Worm (Caenorhabditis elegans) whole organism, L2 larva: ENCODE data around the gene E02C12.12.

ENCODE experiments used
- C34F6.9 ChIP-seq: fragments of 150-350 bp; optimal IDR thresholded peaks from 2 replicates; lab custom pipeline; 2014; ENCODE audit warnings: missing biosample characterization, missing genetic modification characterization
- F13H6.1 ChIP-seq: sonication (generic microtip); optimal IDR thresholded peaks from 2 replicates; lab custom pipeline; 2016; ENCODE audit warnings: missing genetic modification characterization, missing compliant biosample characterization
- Y55F3AM.14 ChIP-seq: fragments of 200-800 bp; sonication (Bioruptor generic); optimal IDR thresholded peaks from 2 replicates; lab custom pipeline; 2018; ENCODE audit warnings: mild to moderate bottlenecking, missing genetic modification characterization, missing compliant biosample characterization
- alr-1 ChIP-seq: fragments of 150-350 bp; optimal IDR thresholded peaks from 2 replicates; lab custom pipeline; 2014; ENCODE audit warnings: missing biosample characterization, missing genetic modification characterization
- aly-2 ChIP-seq: fragments of 150-350 bp; optimal IDR thresholded peaks from 2 replicates; lab custom pipeline; 2014; ENCODE audit warnings: missing biosample characterization, missing genetic modification characterization
- ceh-82 ChIP-seq: fragments of 150-350 bp; optimal IDR thresholded peaks from 2 replicates; lab custom pipeline; 2014; ENCODE audit warnings: missing biosample characterization, missing genetic modification characterization
- crh-2 ChIP-seq: sonication (generic microtip); optimal IDR thresholded peaks from 2 replicates; lab custom pipeline; 2017; ENCODE audit warnings: missing biosample characterization, missing genetic modification characterization
- dmd-4 ChIP-seq: sonication (generic microtip); optimal IDR thresholded peaks from 2 replicates; lab custom pipeline; 2017; ENCODE audit warnings: missing biosample characterization, missing genetic modification characterization
- egl-27 ChIP-seq: sonication (generic microtip); optimal IDR thresholded peaks from 3 replicates; lab custom pipeline; 2017; ENCODE audit warnings: missing biosample characterization, missing genetic modification reagents, missing genetic modification characterization
- elt-1 ChIP-seq: fragments of 150-350 bp; optimal IDR thresholded peaks from 2 replicates; lab custom pipeline; 2014; ENCODE audit warnings: missing biosample characterization, missing genetic modification characterization
- fos-1 ChIP-seq: fragments of 150-350 bp; optimal IDR thresholded peaks from 2 replicates; lab custom pipeline; 2014; ENCODE audit warnings: missing biosample characterization, missing genetic modification characterization
- gmeb-1 ChIP-seq: fragments of 150-350 bp; optimal IDR thresholded peaks from 2 replicates; lab custom pipeline; 2014; ENCODE audit warnings: missing biosample characterization, missing genetic modification characterization
- lin-11 ChIP-seq: fragments of 150-350 bp; sonication (generic microtip); optimal IDR thresholded peaks from 2 replicates; lab custom pipeline; 2014; ENCODE audit warnings: missing biosample characterization, missing genetic modification characterization, inconsistent platforms, mixed read lengths
- lin-13 ChIP-seq: fragments of 150-350 bp; optimal IDR thresholded peaks from 2 replicates; lab custom pipeline; 2014; ENCODE audit warnings: missing biosample characterization, missing genetic modification reagents, missing genetic modification characterization
- lin-39 ChIP-seq: fragments of 150-350 bp; optimal IDR thresholded peaks from 2 replicates; lab custom pipeline; 2014; ENCODE audit warnings: missing biosample characterization, missing genetic modification reagents, missing genetic modification characterization
- lsy-2 ChIP-seq, 2 experiments: fragments of 150-350 bp in 1 of 2; sonication (generic microtip) in 1 of 2; optimal IDR thresholded peaks; 2 replicates each; lab custom pipeline; 2014 to 2017; ENCODE audit warnings: missing biosample characterization in 2 of 2, missing genetic modification characterization in 2 of 2
- mdl-1 ChIP-seq, 2 experiments: fragments of 150-350 bp in 1 of 2; sonication (generic microtip) in 1 of 2; optimal IDR thresholded peaks; 2 replicates each; lab custom pipeline; 2017; ENCODE audit warnings: missing biosample characterization in 2 of 2, missing genetic modification characterization in 2 of 2
- nhr-10 ChIP-seq: sonication (generic microtip); optimal IDR thresholded peaks from 2 replicates; lab custom pipeline; 2017; ENCODE audit warnings: missing biosample characterization, missing genetic modification characterization
- nhr-11 ChIP-seq: fragments of 150-350 bp; optimal IDR thresholded peaks from 2 replicates; lab custom pipeline; 2014; ENCODE audit warnings: missing biosample characterization, missing genetic modification characterization
- nhr-12 ChIP-seq: fragments of 150-350 bp; optimal IDR thresholded peaks from 2 replicates; lab custom pipeline; 2014; ENCODE audit warnings: missing biosample characterization, missing genetic modification characterization
- nhr-129 ChIP-seq: fragments of 150-350 bp; optimal IDR thresholded peaks from 2 replicates; lab custom pipeline; 2014; ENCODE audit warnings: missing biosample characterization, missing genetic modification characterization
- nhr-21 ChIP-seq: fragments of 150-350 bp; optimal IDR thresholded peaks from 2 replicates; lab custom pipeline; 2014; ENCODE audit warnings: missing biosample characterization, missing genetic modification characterization
- nhr-23 ChIP-seq: fragments of 150-350 bp; optimal IDR thresholded peaks from 2 replicates; lab custom pipeline; 2014; ENCODE audit warnings: missing biosample characterization, missing genetic modification reagents, missing genetic modification characterization
- nhr-237 ChIP-seq: fragments of 150-350 bp; optimal IDR thresholded peaks from 2 replicates; lab custom pipeline; 2014; ENCODE audit warnings: missing biosample characterization, missing genetic modification characterization
- nhr-25 ChIP-seq: fragments of 150-350 bp; sonication (generic microtip); optimal IDR thresholded peaks from 3 replicates; lab custom pipeline; 2014; ENCODE audit warnings: missing biosample characterization, missing genetic modification characterization
- nhr-77 ChIP-seq: fragments of 150-350 bp; optimal IDR thresholded peaks from 2 replicates; lab custom pipeline; 2014; ENCODE audit warnings: missing biosample characterization, missing genetic modification characterization
- peb-1 ChIP-seq: fragments of 150-350 bp; optimal IDR thresholded peaks from 2 replicates; lab custom pipeline; 2014; ENCODE audit warnings: missing biosample characterization, missing genetic modification characterization
- sem-4 ChIP-seq: fragments of 150-350 bp; optimal IDR thresholded peaks from 2 replicates; lab custom pipeline; 2014; ENCODE audit warnings: missing biosample characterization, missing genetic modification reagents, missing genetic modification characterization
- skn-1 ChIP-seq: sonication (generic microtip); optimal IDR thresholded peaks from 2 replicates; lab custom pipeline; 2017; ENCODE audit warnings: missing biosample characterization, missing genetic modification characterization
- sma-9 ChIP-seq, 2 experiments: fragments of 150-350 bp in 1 of 2; sonication (generic microtip) in 1 of 2; optimal IDR thresholded peaks; 2 replicates each; lab custom pipeline; 2014 to 2016; ENCODE audit warnings: missing genetic modification characterization in 2 of 2, mild to moderate bottlenecking in 1 of 2, missing biosample characterization in 1 of 2, missing compliant biosample characterization in 1 of 2, missing genetic modification reagents in 1 of 2, moderate library complexity in 1 of 2
- unc-39 ChIP-seq: fragments of 150-350 bp; optimal IDR thresholded peaks from 2 replicates; lab custom pipeline; 2014; ENCODE audit warnings: missing biosample characterization, missing genetic modification characterization
- unc-55 ChIP-seq: fragments of 150-350 bp; sonication (generic microtip); optimal IDR thresholded peaks from 3 replicates; lab custom pipeline; 2014; ENCODE audit warnings: missing biosample characterization, missing genetic modification reagents, missing genetic modification characterization
- unc-62 ChIP-seq: fragments of 150-350 bp; optimal IDR thresholded peaks from 2 replicates; lab custom pipeline; 2014; ENCODE audit warnings: missing biosample characterization, missing genetic modification reagents, missing genetic modification characterization
- zag-1 ChIP-seq: fragments of 150-350 bp; optimal IDR thresholded peaks from 2 replicates; lab custom pipeline; 2014; ENCODE audit warnings: missing biosample characterization, missing genetic modification characterization
- ztf-1 ChIP-seq: fragments of 200-800 bp; sonication (Bioruptor generic); conservative IDR thresholded peaks from 2 replicates; pipeline ENCODE4 v1.3.6; 2022; ENCODE audit warnings: missing genetic modification characterization, missing compliant biosample characterization

Gene E02C12.12

ce11 chrV:9381846-9382363 is at the start of gene E02C12.12:
E02C12.12 (minus strand) TSS chrV:9382313.
- no peak for TF ChIP-seq nhr-10 (tag; lab: Kevin White, UChicago)
- no peak for TF ChIP-seq crh-2 (tag; lab: Kevin White, UChicago)
- TF ChIP-seq aly-2, result no peak
- TF ChIP-seq unc-55 (GFP tag; lab: Kevin White, UChicago), result no peak
- no peak for TF ChIP-seq lin-39 (tag; lab: Kevin White, UChicago)
- no peak for TF ChIP-seq unc-39 (tag; lab: Kevin White, UChicago)
- TF ChIP-seq lin-13 (GFP tag; lab: Kevin White, UChicago), result no peak
- TF ChIP-seq egl-27, result no peak
- no peak for TF ChIP-seq peb-1 (tag; lab: Kevin White, UChicago)
- no peak for TF ChIP-seq gmeb-1 (tag; lab: Kevin White, UChicago)
- no peak for TF ChIP-seq fos-1 (tag; lab: Kevin White, UChicago)
- TF ChIP-seq Y55F3AM.14 (GFP tag; lab: Kevin White, UChicago), result no peak
- TF ChIP-seq elt-1 (tag; lab: Kevin White, UChicago), result no peak
- TF ChIP-seq nhr-237 (tag; lab: Kevin White, UChicago), result no peak
- no peak for TF ChIP-seq zag-1 (tag; lab: Kevin White, UChicago)
- TF ChIP-seq unc-62 (GFP tag; lab: Kevin White, UChicago), result no peak
- no peak for TF ChIP-seq nhr-25
- no peak for TF ChIP-seq lin-11 (tag; lab: Kevin White, UChicago)

ce11 chrV:9427075-9427474 is 45.0 kb upstream of the E02C12.12 start, which contains the start of gene F36D4.6:
F36D4.6 (minus strand) TSS chrV:9427175.
- TF ChIP-seq sem-4 (tag; lab: Kevin White, UChicago), result no peak
- no peak for TF ChIP-seq sma-9 (GFP tag; optimal IDR thresholded peaks at IDR 0.05; lab: Kevin White, UChicago)
- no peak for TF ChIP-seq sma-9 (tag; optimal IDR thresholded peaks at IDR 0.05; lab: Kevin White, UChicago)

ce11 chrV:9425593-9425992 is 43.5 kb upstream of the E02C12.12 start, which contains the start of gene F36D4.5:
F36D4.5 (minus strand) TSS chrV:9425817.
- TF ChIP-seq elt-1 (tag; lab: Kevin White, UChicago) (no peak), nhr-77 (no peak), alr-1 (tag; lab: Kevin White, UChicago) (no peak), nhr-25 (peak; percentile 2), unc-55 (GFP tag; lab: Kevin White, UChicago) (peak; percentile 38), nhr-129 (tag; lab: Kevin White, UChicago) (peak; percentile 14), sma-9 (GFP tag; optimal IDR thresholded peaks at IDR 0.05; lab: Kevin White, UChicago) (peak; percentile 39), sma-9 (tag; optimal IDR thresholded peaks at IDR 0.05; lab: Kevin White, UChicago) (no peak), ztf-1 (GFP tag; lab: Robert Waterston, UW) (no peak), nhr-12 (tag; lab: Kevin White, UChicago) (no peak), lin-39 (tag; lab: Kevin White, UChicago) (no peak), fos-1 (tag; lab: Kevin White, UChicago) (no peak), crh-2 (tag; lab: Kevin White, UChicago) (no peak), lsy-2 (tag; optimal IDR thresholded peaks at IDR 0.05; lab: Kevin White, UChicago) (peak in 1 of 2 experiments; percentile 47), nhr-23 (tag; lab: Kevin White, UChicago) (no peak), C34F6.9 (tag; lab: Kevin White, UChicago) (peak; percentile 65), skn-1 (tag; lab: Kevin White, UChicago) (no peak), nhr-11 (tag; lab: Kevin White, UChicago) (no peak)

DNA sequence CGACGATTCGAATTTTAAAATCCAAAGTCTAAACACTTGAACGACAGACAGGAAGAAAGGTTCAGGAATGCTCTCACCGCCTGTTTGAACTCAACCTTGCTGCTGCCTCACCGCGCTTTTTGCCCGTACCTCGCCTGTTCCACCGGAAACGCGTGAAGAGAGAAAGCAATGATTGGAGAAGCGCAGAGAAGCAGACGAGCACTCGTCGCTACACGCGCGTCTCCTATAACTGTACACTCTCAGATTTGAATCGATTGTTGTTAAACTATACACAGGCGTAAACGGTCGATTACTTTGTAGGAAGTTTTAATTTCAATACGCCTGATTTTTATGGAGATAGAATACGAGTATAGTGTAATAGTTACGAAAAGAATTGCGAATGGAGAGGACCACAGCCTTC is 42.4 kb upstream of the E02C12.12 start:
- TF ChIP-seq sem-4 (tag; lab: Kevin White, UChicago) (peak; percentile 10), ceh-82 (no peak), lin-13 (GFP tag; lab: Kevin White, UChicago) (peak; percentile 12), sma-9 (GFP tag; optimal IDR thresholded peaks at IDR 0.05; lab: Kevin White, UChicago) (peak; percentile 42), sma-9 (tag; optimal IDR thresholded peaks at IDR 0.05; lab: Kevin White, UChicago) (no peak), nhr-25 (peak; percentile 5), gmeb-1 (tag; lab: Kevin White, UChicago) (peak; percentile 17), peb-1 (tag; lab: Kevin White, UChicago) (no peak), skn-1 (tag; lab: Kevin White, UChicago) (no peak), nhr-129 (tag; lab: Kevin White, UChicago) (peak; percentile 25), F13H6.1 (tag; lab: Kevin White, UChicago) (peak; percentile 54), nhr-10 (tag; lab: Kevin White, UChicago) (no peak), unc-55 (GFP tag; lab: Kevin White, UChicago) (no peak), dmd-4 (tag; lab: Kevin White, UChicago) (no peak), C34F6.9 (tag; lab: Kevin White, UChicago) (peak; percentile 8), mdl-1 (tag; optimal IDR thresholded peaks at IDR 0.05; lab: Kevin White, UChicago) (peak in 1 of 2 experiments; percentile 15), lsy-2 (tag; optimal IDR thresholded peaks at IDR 0.05; lab: Kevin White, UChicago) (peak in 1 of 2 experiments; percentile 21), fos-1 (tag; lab: Kevin White, UChicago) (peak; percentile 71), crh-2 (tag; lab: Kevin White, UChicago) (peak; percentile 20), egl-27 (no peak), nhr-21 (tag; lab: Kevin White, UChicago) (peak; percentile 0)
